Worm (Caenorhabditis elegans) whole organism, midembryonic: ENCODE measurements around the gene ift-139.

Experiments used
- T22C8.4 ChIP-seq: fragments of 200-800 bp; sonication (Bioruptor generic); IDR thresholded peaks from 2 replicates; pipeline ENCODE4 v1.3.6; 2022; ENCODE audit warnings: missing genetic modification characterization, missing compliant biosample characterization
- cog-1 ChIP-seq: sonication (generic microtip); optimal IDR thresholded peaks from 2 replicates; lab custom pipeline; 2016; ENCODE audit warnings: missing genetic modification characterization, missing compliant biosample characterization
- ref-1 ChIP-seq: fragments of 200-800 bp; sonication (Bioruptor generic); conservative IDR thresholded peaks from 2 replicates; pipeline ENCODE4 v1.3.6; 2022; ENCODE audit warnings: missing genetic modification reagents, missing genetic modification characterization, missing compliant biosample characterization
- ztf-23 ChIP-seq: fragments of 200-800 bp; sonication (Bioruptor generic); IDR thresholded peaks from 2 replicates; pipeline ENCODE4 v1.3.6; 2022; ENCODE audit warnings: missing genetic modification reagents, missing genetic modification characterization, missing compliant biosample characterization

DNA sequence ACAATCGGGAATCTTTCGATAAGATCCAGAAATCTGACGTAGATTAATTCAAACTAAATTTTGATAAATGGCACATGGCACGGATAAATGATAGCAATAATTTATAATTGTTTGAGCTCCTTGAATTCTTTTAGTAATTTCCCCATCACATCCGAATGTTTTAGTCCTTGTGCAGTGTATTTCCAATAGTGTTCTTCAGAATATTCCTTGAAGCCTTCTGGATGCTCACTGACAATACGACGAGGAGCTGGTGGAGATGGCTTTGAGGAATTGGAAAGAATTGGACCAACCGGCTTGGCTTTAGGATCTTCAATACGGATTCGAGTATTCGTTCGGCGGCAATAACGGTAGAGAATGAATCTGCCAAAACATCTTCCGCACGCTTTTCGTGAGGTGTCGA, 32.8 kb downstream of the ift-139 start:
- no peak for TF ChIP-seq ref-1
- no peak for TF ChIP-seq ztf-23
- TF ChIP-seq cog-1 (tag; lab: Kevin White, UChicago), result no peak
- no peak for TF ChIP-seq T22C8.4 (GFP tag; lab: Robert Waterston, UW)
